Worm (Caenorhabditis elegans) whole organism, L4 larva: Measurements from ENCODE around the gene srab-10.

Experiments used
- Y5F2A.4 ChIP-seq: fragments of 200-800 bp; sonication (Bioruptor generic); optimal IDR thresholded peaks from 2 replicates; lab custom pipeline; 2018; ENCODE audit warnings: mild to moderate bottlenecking, missing genetic modification characterization, missing compliant biosample characterization
- duxl-1 ChIP-seq: sonication (generic microtip); optimal IDR thresholded peaks from 2 replicates; lab custom pipeline; 2016; ENCODE audit warnings: mild to moderate bottlenecking, missing genetic modification characterization, moderate library complexity, missing compliant biosample characterization; ENCODE audit not compliant: poor library complexity
- egl-27 ChIP-seq: sonication (generic microtip); optimal IDR thresholded peaks from 3 replicates; lab custom pipeline; 2017; ENCODE audit warnings: missing biosample characterization, missing genetic modification reagents, missing genetic modification characterization
- lsy-2 ChIP-seq, 2 experiments: fragments of 150-350 bp in 1 of 2; sonication (generic microtip) in 1 of 2; optimal IDR thresholded peaks; 2 replicates each; lab custom pipeline; 2014 to 2017; ENCODE audit warnings: missing biosample characterization in 2 of 2, missing genetic modification characterization in 2 of 2
- nhr-6 ChIP-seq: fragments of 150-350 bp; optimal IDR thresholded peaks from 2 replicates; lab custom pipeline; 2014; ENCODE audit warnings: missing biosample characterization, missing genetic modification characterization

- no peak for TF ChIP-seq Y5F2A.4 (GFP tag; lab: Kevin White, UChicago)
- no peak for TF ChIP-seq duxl-1
- no peak for TF ChIP-seq nhr-6 (tag; lab: Kevin White, UChicago)
- TF ChIP-seq egl-27 (tag; lab: Kevin White, UChicago) = no peak
- no peak for TF ChIP-seq lsy-2 (tag; optimal IDR thresholded peaks at IDR 0.05; lab: Kevin White, UChicago)
Observed at ce11 chrV:3163143-3163542, 18.7 kb upstream of the srab-10 start.
